Worm (Caenorhabditis elegans): ENCODE results near the gene B0252.8.

The B0252.8 gene

DNA sequence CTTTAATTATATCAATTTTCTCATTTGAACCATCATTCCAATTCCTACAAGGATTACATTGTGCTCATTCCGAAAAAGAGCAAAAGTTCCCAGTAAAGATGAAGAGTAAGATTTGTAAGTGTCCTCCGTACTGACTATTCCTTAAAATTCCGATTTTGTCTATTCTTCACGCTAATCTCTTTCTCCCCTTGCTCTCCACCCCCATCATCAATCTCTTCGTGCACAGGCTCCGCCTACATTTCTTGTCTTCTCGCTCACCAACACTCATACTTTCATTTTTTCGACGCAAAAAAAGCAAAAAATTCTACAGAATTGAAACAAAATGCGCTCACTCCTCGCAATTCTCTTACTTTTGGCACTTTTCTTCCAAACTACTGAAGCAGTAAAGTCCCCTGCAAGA is at the start of gene B0252.8:
Gene B0252.8, plus strand, starts transcription at position 292 of the 400 bp plus-strand sequence.
- no peak for TF ChIP-seq unc-62 (GFP tag; optimal IDR thresholded peaks at IDR 0.05)

DNA sequence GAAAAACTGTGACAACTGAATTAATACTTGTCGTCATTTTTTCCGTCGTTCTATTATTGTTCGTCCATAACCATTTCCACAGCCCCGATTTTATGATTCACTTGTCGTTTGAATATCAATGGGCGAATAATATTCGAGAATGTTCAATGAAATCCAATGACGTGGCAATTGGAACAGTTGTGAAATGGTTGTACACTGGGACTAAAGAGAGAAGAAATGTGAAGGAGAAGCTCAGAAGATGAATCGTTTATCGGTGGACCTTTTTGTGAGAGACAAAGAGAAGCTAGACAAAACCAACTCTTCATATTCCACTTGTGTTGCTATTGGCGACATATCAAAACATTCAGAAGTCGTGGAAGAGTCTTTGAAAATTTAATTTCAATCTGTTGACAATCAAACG is 45.2 kb upstream of the B0252.8 start, which contains the start of gene clhm-1:
Gene clhm-1, minus strand, starts transcription at position 207 of the 400 bp plus-strand sequence.
- no peak for TF ChIP-seq unc-62 (GFP tag; optimal IDR thresholded peaks at IDR 0.05)

DNA sequence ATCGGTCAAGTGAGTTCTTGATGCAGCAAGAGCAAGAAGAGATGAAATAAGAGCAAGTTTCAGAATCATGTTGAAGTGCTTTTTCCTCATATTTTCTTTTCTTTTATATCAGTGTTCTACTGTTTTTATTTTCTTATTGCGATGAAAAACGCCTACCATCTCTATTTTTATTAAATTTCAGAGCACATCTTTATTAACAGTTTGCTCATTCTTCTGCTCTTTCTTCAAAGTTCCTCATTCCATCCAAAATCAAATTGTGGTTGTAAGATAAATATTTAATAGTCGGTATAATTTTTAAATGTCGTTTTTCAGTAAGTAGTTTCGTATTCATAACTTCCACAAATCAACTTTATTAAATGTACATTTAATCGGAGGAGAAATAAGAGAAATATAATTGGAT is 43.5 kb upstream of the B0252.8 start, which contains the start of gene C44B7.5:
Gene C44B7.5, minus strand, starts transcription at position 101 of the 400 bp plus-strand sequence.
- no peak for TF ChIP-seq unc-62 (GFP tag; optimal IDR thresholded peaks at IDR 0.05)

DNA sequence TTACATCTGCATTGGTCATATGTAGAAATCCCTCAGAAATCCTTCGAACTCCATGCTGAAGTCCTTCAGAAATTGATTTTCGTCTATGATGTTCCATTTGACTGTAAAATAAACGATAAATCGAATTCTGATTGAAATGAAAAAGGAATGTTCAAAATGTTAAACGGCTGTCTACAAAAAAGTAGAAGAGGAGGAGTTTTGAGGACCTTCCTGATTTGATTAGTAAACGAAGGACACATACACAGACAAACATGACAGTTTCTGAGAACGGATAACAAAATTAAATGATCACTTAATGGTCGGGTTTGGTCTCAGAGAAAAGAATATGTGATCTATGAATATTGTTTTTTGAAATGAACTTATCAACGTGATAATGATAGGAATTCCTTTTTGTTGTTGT is 39.0 kb upstream of the B0252.8 start, which contains the start of gene slc-36.5:
Gene slc-36.5, minus strand, starts transcription at position 101 of the 400 bp plus-strand sequence.
- TF ChIP-seq unc-62 (GFP tag; optimal IDR thresholded peaks at IDR 0.05), result no peak

DNA sequence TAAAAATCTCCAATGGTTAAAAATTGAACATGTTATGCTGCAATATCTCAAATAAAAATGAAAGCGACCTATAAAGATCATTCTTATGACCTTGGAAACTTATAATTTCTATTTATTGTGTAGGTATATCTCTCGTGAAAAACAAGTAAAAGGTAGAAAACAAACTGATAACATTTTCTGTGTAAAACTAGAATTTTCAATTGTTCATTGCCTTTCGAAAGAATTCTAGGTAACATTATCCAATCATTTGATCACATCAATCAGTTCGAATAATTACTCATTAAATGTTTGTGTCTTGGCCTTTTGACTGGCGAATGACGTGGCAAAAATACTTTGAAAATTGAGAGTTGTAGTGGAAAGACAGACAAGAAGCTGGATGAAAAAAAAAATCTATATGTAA is 38.1 kb upstream of the B0252.8 start:
- TF ChIP-seq unc-62 (GFP tag; optimal IDR thresholded peaks at IDR 0.05), result no peak

DNA sequence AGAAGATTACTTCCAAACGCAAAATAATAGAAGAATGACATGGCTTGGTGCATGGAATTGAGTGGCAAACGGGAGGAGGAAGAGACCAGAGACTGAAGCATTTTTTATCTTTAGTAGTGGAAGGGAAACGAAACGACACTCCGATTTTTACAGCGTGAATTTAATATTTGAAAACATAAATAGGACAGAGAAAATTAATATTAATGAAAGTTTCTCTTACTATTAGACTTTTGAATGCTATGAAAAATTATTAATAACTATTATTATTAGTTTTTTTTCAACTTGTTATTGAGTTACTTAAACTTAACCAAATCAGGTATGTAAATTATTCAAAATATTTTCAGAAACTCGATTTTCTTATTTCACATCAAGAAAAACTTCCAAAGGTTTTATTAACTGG is 35.9 kb upstream of the B0252.8 start, which contains the start of gene C44B7.7:
Gene C44B7.7, minus strand, starts transcription at position 101 of the 400 bp plus-strand sequence.
- no peak for TF ChIP-seq unc-62 (GFP tag; optimal IDR thresholded peaks at IDR 0.05)

DNA sequence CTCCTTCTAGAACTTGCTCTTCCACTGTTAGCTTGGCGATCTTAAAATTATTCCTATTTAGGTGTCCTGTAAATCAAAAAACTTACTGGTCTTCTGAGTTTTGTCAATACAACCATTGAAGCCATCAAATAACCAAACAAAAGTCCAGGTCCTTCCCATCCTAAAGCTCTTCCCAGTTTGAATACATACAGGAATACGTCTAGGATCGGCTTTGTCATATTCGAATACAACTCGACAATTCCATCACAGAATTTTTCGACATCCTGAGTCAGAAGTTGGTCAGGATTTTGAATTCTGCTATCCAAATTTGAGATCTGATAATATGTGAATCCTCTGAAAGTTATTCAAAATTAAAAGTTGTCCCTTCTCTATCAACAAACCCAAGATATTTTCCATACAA is 33.6 kb upstream of the B0252.8 start:
- TF ChIP-seq unc-62 (GFP tag; optimal IDR thresholded peaks at IDR 0.05), result no peak

DNA sequence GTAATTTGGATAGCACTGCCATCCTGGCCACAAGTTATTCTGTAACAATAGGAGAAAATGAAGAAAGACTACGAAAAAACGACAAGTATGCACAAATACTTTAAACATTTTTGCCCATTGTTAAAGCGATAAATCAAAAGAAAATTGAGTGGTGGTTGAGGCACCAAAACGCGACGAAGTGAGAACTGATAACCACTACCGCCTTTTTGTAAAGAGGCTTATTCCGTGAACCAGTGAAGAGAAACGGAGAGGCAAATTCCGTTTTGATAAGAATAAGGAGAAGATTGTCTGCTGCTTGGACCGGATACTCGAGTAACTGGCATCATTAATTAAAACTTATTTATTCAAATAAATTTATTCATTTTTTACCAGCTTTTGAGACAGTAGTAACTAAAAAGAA is 32.2 kb upstream of the B0252.8 start, which contains the start of gene pmp-1:
Gene pmp-1, minus strand, starts transcription at position 39 of the 400 bp plus-strand sequence.
- no peak for TF ChIP-seq unc-62 (GFP tag; optimal IDR thresholded peaks at IDR 0.05)

DNA sequence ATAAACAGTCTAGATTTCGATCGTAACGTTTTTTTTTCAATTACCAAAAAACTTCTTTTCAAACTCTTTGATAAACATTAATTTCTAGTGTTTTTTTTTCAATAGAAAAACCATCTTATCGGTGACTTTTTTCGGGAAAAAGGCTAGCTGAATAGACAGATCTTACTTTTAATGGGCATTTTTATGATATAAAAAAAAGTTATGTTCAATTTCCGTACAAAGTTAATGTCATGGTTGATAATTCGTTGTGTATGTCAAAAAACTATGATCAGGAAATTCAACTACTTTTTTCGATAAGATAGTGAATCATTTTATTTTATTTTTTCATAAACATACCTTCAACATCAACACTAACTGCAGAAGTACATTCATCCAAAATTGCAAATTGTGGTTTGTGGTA is 31.4 kb upstream of the B0252.8 start:
- no peak for TF ChIP-seq unc-62 (GFP tag; optimal IDR thresholded peaks at IDR 0.05)

DNA sequence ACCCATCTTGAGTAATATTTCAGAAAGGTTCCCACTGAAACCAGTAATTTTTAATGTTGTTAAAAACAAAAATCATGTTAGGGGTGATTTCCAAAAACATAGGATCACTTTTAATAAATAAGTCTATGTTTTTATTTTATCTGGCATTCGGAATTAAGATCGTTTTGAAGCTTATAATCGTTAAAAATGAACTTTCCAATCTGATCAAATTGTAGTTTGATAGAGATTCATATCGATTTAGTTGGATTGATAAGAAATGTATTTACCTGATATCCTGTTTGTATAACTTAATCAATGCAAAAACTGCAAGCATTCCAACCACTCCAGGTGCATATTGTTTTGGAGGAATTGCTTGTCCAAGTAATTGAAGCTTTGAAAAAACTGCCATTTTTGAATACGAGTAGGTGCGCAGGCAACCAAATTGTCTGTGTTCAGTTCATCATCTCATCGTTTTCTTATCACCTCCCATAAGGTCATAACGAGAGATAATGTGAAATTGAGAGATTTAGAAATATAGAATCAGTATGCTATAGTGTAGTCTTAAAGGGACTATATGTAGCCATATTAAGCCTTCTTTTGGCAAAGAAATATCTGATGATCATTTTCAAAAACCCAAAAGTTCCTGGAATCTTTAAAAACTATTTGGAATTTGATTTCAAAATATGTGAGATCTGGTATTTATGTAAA is 28.5 kb upstream of the B0252.8 start, which contains the start of gene pmp-2:
Gene pmp-2, minus strand, starts transcription at position 487 of the 687 bp plus-strand sequence.
- TF ChIP-seq unc-62 (GFP tag; optimal IDR thresholded peaks at IDR 0.05), result no peak

DNA sequence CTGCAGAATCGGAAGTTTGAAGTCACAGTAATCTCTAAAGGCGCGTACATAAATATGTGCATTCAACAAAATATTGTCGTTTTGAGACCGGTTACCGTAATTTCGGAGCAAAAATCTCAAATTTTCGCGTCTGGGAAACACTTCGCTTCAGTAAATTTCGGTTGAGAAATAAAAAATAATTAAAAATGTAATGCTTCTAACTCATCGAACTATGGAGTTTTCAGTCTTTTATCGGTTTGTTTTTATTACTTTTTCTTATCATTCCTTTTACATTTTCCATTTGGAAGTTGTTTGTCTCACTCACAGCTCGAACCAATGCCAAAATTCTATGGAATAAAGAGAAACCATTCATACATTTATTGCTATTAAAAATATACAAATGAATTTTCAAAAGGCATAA is 27.8 kb upstream of the B0252.8 start:
- no peak for TF ChIP-seq unc-62 (GFP tag; optimal IDR thresholded peaks at IDR 0.05)

DNA sequence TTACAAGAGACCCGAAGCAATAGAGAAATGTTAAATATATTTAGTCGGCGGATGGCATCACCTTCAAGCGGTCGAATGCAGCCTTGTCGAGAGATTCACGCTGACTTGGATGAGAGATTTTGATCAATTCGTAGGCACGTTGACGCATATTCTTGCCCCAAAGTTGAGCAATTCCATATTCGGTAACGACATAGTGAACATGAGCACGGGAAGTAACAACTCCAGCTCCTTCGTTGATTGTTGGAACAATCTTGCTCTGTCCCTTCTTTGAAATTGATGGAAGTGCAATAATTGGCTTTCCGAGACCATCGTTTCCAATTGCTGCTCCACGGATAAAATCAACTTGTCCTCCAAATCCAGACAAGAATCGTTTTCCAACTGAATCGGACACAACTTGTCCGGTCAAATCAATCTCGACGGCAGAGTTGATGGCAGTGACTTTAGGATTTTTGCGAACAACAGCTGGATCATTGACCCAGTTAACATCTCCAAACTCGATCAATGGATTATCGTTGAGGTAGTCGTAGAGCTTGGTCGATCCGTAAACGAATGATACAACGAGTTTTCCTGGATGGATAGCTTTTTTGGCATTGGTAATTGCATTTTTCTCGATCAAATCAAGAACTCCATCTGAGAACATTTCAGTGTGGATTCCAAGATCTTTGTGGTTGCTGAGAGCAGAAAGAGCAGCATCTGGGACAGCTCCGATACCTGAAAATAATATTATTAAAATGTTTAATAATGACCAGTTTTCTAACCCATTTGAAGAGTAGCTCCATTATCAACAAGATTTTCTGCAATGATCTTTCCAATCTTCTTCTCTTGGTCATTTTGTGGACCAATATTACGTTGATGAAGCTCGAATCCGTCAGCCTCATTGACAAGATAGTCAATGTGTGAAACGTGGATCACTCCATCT is 27.0 kb upstream of the B0252.8 start:
- no peak for TF ChIP-seq unc-62 (GFP tag; optimal IDR thresholded peaks at IDR 0.05)

DNA sequence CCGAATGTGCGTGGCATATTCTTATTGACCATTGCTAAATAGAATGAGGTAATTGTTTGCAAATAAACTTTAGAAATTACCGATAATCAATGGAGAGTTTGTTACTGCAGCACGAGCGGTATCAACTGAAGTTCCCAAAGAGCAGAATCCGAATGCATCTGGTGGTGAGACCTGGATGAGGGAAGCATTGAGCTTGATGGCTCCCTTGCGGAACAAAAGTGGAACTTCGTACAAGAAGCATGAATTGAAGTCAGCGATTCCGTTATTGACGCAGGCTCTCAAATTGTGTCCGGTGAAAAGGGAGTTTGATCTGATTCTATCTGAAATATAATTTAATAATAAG is 26.4 kb upstream of the B0252.8 start:
- TF ChIP-seq unc-62 (GFP tag; optimal IDR thresholded peaks at IDR 0.05), result no peak

DNA sequence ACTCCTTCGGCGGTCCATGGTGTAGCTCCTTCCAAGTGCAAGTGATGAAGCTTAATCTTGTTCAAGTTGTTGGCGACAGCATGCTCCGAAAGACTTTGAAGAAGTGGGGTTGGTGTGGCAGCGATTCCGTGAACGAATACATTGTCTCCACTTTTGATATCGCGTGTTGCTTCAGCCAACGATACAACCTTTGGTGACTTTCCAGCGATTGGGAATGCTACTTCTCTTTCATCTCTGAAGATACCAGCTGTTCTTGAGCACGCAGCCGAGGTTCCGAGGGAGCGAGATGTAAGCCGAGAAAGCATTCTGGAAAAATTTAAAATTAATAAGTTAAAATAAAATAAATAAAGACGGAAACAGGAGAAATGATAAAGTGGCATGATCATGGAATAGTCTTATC is 25.9 kb upstream of the B0252.8 start, which contains the start of gene acer-1:
Gene acer-1, minus strand, starts transcription at position 306 of the 400 bp plus-strand sequence.
- TF ChIP-seq unc-62 (GFP tag; optimal IDR thresholded peaks at IDR 0.05), result no peak

DNA sequence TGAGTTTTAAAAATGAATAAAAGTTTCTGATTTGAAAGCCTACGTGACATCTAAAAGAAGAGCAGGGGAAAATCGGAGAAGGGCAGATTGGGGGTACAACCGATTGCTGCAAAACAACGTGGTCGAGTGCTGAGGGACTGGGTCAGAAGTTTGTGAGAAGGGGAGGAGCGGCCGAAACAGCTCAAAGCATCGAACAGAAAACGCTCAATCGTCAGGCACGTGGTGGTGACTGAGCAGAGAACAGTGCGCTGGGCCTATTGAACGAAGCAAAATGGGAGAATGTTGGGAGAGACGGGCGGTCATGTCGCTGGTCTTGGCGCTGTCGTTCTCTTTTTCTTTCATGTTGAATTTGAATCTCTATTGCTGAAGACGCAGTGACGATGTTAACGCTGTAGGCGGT is 24.8 kb upstream of the B0252.8 start:
- no peak for TF ChIP-seq unc-62 (GFP tag; optimal IDR thresholded peaks at IDR 0.05)

DNA sequence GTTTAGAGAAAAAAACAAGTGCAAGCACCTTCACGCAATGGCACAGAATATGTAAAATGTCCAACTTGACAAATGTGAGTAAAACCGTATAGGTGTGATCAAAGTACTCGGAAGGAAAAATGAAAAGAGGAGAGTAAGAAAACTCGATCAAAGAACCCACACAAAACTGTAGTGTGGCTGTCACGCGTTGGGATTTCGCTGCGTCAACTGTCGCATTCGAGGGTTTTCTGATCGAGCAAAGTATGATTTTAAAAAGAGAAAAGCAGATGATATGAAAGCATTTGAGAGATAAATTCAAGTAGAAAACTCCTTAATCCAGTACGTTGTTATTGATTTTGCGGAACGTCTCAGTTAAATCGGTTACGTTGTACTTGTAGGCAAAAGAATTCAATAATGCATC is 24.1 kb upstream of the B0252.8 start:
- no peak for TF ChIP-seq unc-62 (GFP tag; optimal IDR thresholded peaks at IDR 0.05)
